Worm (Caenorhabditis elegans) whole organism, midembryonic: ENCODE data around the gene H06I04.3.

Experiments used
- T22C8.4 ChIP-seq: fragments of 200-800 bp; sonication (Bioruptor generic); IDR thresholded peaks from 2 replicates; pipeline ENCODE4 v1.3.6; 2022; ENCODE audit warnings: missing genetic modification characterization, missing compliant biosample characterization
- cog-1 ChIP-seq: sonication (generic microtip); optimal IDR thresholded peaks from 2 replicates; lab custom pipeline; 2016; ENCODE audit warnings: missing genetic modification characterization, missing compliant biosample characterization
- flt-1 ChIP-seq: fragments of 200-800 bp; sonication (Bioruptor generic); IDR thresholded peaks from 2 replicates; pipeline ENCODE4 v1.3.6; 2022; ENCODE audit warnings: missing genetic modification characterization, missing compliant biosample characterization
- klf-2 ChIP-seq: fragments of 200-800 bp; sonication (Bioruptor generic); conservative IDR thresholded peaks from 2 replicates; pipeline ENCODE4 v1.3.6; 2022; ENCODE audit warnings: missing genetic modification reagents, missing genetic modification characterization, missing compliant biosample characterization
- med-1 ChIP-seq: sonication (generic microtip); optimal IDR thresholded peaks from 2 replicates; lab custom pipeline; 2017; ENCODE audit warnings: missing genetic modification characterization, mild to moderate bottlenecking, missing compliant biosample characterization, antibody characterized with exemption, missing genetic modification reagents; ENCODE audit not compliant: insufficient read depth
- ref-1 ChIP-seq: fragments of 200-800 bp; sonication (Bioruptor generic); conservative IDR thresholded peaks from 2 replicates; pipeline ENCODE4 v1.3.6; 2022; ENCODE audit warnings: missing genetic modification reagents, missing genetic modification characterization, missing compliant biosample characterization
- tab-1 ChIP-seq: fragments of 200-800 bp; sonication (Bioruptor generic); IDR thresholded peaks from 2 replicates; pipeline ENCODE4 v1.3.6; 2022; ENCODE audit warnings: missing genetic modification characterization, missing compliant biosample characterization
- ztf-23 ChIP-seq: fragments of 200-800 bp; sonication (Bioruptor generic); IDR thresholded peaks from 2 replicates; pipeline ENCODE4 v1.3.6; 2022; ENCODE audit warnings: missing genetic modification reagents, missing genetic modification characterization, missing compliant biosample characterization
- ztf-29 ChIP-seq: fragments of 200-800 bp; sonication (Bioruptor generic); IDR thresholded peaks from 2 replicates; pipeline ENCODE4 v1.3.6; 2022; ENCODE audit warnings: missing genetic modification reagents, missing genetic modification characterization, missing compliant biosample characterization

The H06I04.3 gene

ce11 chrIII:3040735-3041439, 29.4 kb upstream of the H06I04.3 start, which contains the start of gene daf-2:
Gene daf-2, minus strand, starts transcription at chrIII:3040846.
- TF ChIP-seq cog-1 (tag; lab: Kevin White, UChicago): no peak

DNA sequence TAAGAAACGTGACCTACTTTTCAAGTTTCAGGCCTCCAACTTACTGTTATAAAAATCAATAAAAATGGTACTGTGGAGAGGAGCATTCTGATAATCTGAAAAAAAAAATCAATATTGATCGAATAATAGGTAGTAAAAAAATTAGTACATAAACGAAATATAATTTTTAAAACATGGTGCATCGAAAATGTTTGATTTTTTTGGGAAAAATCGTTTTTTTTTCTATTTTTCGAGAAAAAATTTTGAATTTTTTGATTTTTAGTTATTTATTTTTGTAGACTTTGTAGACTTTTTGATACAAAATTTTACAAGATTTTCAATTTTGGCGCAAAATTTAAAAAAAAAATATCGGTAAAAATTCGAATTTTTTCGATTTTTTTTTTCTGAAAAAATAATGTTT, 23.3 kb upstream of the H06I04.3 start, which contains the start of gene cutl-25:
cutl-25 (minus strand) TSS at position 101 of the 400 bp plus-strand sequence.
- TF ChIP-seq ref-1 (GFP tag; lab: Robert Waterston, UW) (no peak), med-1 (GFP tag; lab: Kevin White, UChicago) (no peak), ztf-23 (no peak), klf-2 (GFP tag; lab: Robert Waterston, UW) (no peak), T22C8.4 (GFP tag; lab: Robert Waterston, UW) (no peak), tab-1 (GFP tag; lab: Robert Waterston, UW) (no peak), ztf-29 (GFP tag; lab: Robert Waterston, UW) (no peak), cog-1 (tag; lab: Kevin White, UChicago) (no peak), flt-1 (no peak)

DNA sequence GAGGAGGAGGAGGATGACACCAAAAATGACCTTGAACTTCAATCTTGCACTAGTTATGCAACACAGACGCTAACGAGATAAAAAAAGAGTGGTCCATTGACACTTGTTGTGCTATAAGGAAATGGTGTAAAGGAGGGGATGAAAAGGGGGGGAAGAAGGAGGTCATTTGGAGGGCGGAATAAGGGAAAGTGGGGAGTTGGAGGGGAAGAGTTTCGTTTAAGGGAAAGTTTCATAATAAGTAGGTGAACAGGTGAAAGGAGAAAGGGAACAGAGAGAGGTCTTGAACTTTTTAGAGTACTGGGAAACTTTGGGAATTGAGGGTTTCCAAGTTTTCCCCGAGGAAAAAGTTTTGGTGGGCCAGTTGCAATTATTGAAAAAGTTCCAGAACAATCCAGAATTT, 22.4 kb upstream of the H06I04.3 start:
- no peak for TF ChIP-seq flt-1
- no peak for TF ChIP-seq ref-1 (GFP tag; lab: Robert Waterston, UW)
- no peak for TF ChIP-seq tab-1 (GFP tag; lab: Robert Waterston, UW)
- no peak for TF ChIP-seq ztf-29 (GFP tag; lab: Robert Waterston, UW)
- no peak for TF ChIP-seq T22C8.4 (GFP tag; lab: Robert Waterston, UW)
- TF ChIP-seq cog-1 (tag; lab: Kevin White, UChicago): no peak
- no peak for TF ChIP-seq klf-2 (GFP tag; lab: Robert Waterston, UW)
- no peak for TF ChIP-seq med-1 (GFP tag; lab: Kevin White, UChicago)
- no peak for TF ChIP-seq ztf-23

DNA sequence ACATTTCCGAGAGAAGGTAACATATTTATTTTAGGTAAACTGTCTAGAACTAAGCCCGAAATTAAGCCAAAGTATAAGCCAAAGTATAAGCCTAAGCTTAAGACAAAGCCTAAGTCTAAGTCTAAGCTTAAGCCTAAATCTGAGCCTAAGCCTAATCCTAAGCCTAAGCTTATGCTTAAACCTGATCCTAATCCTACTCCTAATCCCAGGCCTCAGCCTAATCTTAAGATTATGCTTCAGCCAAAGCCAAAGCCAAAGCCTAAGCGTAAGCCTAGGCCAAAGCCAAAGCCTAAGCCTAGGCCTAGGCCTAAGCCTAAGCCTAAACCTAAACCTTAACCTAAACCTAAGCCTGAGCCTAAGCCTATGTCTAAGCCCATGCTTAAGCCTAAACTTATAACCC, 14.4 kb upstream of the H06I04.3 start:
- no peak for TF ChIP-seq ztf-23
- TF ChIP-seq ztf-29 (GFP tag; lab: Robert Waterston, UW): 0 out of 2 replicates have a peak, but pooled peaks have one; percentile 9

- TF ChIP-seq med-1 (GFP tag; lab: Kevin White, UChicago): no peak
- no peak for TF ChIP-seq ztf-23
- no peak for TF ChIP-seq tab-1 (GFP tag; lab: Robert Waterston, UW)
- TF ChIP-seq cog-1 (tag; lab: Kevin White, UChicago): no peak
- no peak for TF ChIP-seq T22C8.4 (GFP tag; lab: Robert Waterston, UW)
- TF ChIP-seq ref-1 (GFP tag; lab: Robert Waterston, UW): no peak
- no peak for TF ChIP-seq flt-1
- no peak for TF ChIP-seq klf-2 (GFP tag; lab: Robert Waterston, UW)
- no peak for TF ChIP-seq ztf-29 (GFP tag; lab: Robert Waterston, UW)
These were observed 10.1 kb upstream of the H06I04.3 start, which contains the start of gene fipr-29 for ce11 chrIII:3060262-3060661. Gene fipr-29, minus strand, starts transcription at chrIII:3060362.

DNA sequence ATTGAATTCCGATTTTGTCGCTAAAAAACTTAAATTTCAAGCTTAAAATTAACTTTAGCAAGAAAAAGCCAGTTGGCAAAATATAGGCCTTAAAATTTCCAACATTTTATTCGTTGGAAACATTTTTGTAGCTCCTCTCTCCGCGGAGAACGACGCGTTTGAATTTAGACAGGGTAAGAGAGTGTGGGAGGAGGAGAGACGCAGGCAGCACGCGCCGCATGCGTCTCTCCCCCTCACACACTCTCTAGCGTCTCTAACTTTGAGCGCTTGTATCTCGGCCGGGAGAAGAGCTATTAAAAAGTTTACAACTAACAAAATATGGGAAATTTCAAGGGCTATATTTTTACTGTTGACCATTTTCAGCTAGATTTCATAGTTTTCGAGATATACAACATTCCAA, 9.0 kb upstream of the H06I04.3 start:
- no peak for TF ChIP-seq flt-1
- TF ChIP-seq tab-1 (GFP tag; lab: Robert Waterston, UW): no peak
- TF ChIP-seq ztf-23: no peak
- TF ChIP-seq ztf-29 (GFP tag; lab: Robert Waterston, UW): no peak
- TF ChIP-seq med-1 (GFP tag; lab: Kevin White, UChicago): no peak
- TF ChIP-seq klf-2 (GFP tag; lab: Robert Waterston, UW): no peak
- no peak for TF ChIP-seq T22C8.4 (GFP tag; lab: Robert Waterston, UW)
- TF ChIP-seq cog-1 (tag; lab: Kevin White, UChicago): no peak
- TF ChIP-seq ref-1 (GFP tag; lab: Robert Waterston, UW): no peak

DNA sequence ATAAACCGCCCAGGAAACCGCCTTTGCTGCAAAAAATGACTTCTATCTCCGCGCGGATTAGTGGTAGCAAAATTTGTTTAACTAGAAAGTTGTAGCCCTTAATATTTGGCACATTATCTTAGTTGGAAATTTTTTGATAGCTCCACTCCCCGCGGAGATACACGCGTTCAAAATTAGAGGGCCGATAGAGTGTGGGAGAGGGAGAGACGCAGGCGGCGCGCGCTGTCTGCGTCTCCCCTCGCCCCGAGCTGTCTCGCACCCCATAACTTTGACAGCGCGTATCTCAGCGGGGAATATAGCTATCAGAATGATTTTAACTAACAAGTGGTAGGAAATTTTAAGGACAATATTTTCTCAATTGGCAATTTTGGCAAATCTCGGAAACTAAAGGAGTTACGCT, 7.2 kb upstream of the H06I04.3 start:
- TF ChIP-seq med-1 (GFP tag; lab: Kevin White, UChicago) (no peak), flt-1 (no peak), ztf-29 (GFP tag; lab: Robert Waterston, UW) (no peak), tab-1 (GFP tag; lab: Robert Waterston, UW) (no peak), cog-1 (tag; lab: Kevin White, UChicago) (no peak), klf-2 (GFP tag; lab: Robert Waterston, UW) (no peak), ref-1 (GFP tag; lab: Robert Waterston, UW) (no peak), T22C8.4 (GFP tag; lab: Robert Waterston, UW) (no peak), ztf-23 (no peak)

DNA sequence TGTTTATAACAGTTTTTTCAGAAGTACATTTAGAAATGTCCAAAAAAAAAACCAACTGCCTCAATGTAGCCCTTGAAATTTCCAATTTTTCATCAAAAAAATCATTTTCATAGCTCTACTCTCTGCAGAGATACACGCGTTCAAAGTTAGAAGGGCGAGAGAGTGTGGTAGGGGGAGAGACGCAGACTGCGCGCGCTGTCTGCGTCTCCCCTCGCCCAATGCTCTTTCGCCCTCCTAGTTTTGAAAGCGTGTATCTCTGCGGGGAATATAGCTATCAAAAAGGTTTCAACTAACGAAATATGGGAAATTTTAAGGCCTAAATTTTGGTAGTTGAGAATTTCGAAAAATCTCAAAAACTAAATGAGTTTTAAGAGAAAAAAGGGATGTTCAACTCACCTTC, 6.8 kb upstream of the H06I04.3 start:
- TF ChIP-seq ref-1 (GFP tag; lab: Robert Waterston, UW) (no peak), med-1 (GFP tag; lab: Kevin White, UChicago) (no peak), ztf-29 (GFP tag; lab: Robert Waterston, UW) (no peak), T22C8.4 (GFP tag; lab: Robert Waterston, UW) (no peak), klf-2 (GFP tag; lab: Robert Waterston, UW) (no peak), tab-1 (GFP tag; lab: Robert Waterston, UW) (no peak), flt-1 (no peak), cog-1 (tag; lab: Kevin White, UChicago) (no peak), ztf-23 (no peak)

ce11 chrIII:3063999-3064398, 6.3 kb upstream of the H06I04.3 start, which contains the start of gene H06I04.6:
Gene H06I04.6, minus strand, starts transcription at chrIII:3064343.
- no peak for TF ChIP-seq tab-1 (GFP tag; lab: Robert Waterston, UW)
- TF ChIP-seq flt-1: no peak
- no peak for TF ChIP-seq med-1 (GFP tag; lab: Kevin White, UChicago)
- no peak for TF ChIP-seq cog-1 (tag; lab: Kevin White, UChicago)
- TF ChIP-seq T22C8.4 (GFP tag; lab: Robert Waterston, UW): no peak
- TF ChIP-seq ref-1 (GFP tag; lab: Robert Waterston, UW): no peak
- TF ChIP-seq ztf-29 (GFP tag; lab: Robert Waterston, UW): no peak
- no peak for TF ChIP-seq klf-2 (GFP tag; lab: Robert Waterston, UW)
- no peak for TF ChIP-seq ztf-23
